Worm (Caenorhabditis elegans) whole organism, mixed stage, embryonic: ENCODE data around the gene prp-38.

Source experiments
- ham-2 ChIP-seq: fragments of 200-800 bp; sonication (Bioruptor generic); optimal IDR thresholded peaks from 2 replicates; lab custom pipeline; 2018; ENCODE audit warnings: mild to moderate bottlenecking, missing genetic modification characterization, missing compliant biosample characterization
- lin-13 ChIP-seq: fragments of 150-350 bp; optimal IDR thresholded peaks from 2 replicates; lab custom pipeline; 2014; ENCODE audit warnings: missing biosample characterization, missing genetic modification characterization
- nhr-237 ChIP-seq: fragments of 150-350 bp; optimal IDR thresholded peaks from 2 replicates; lab custom pipeline; 2014; ENCODE audit warnings: missing biosample characterization, missing genetic modification characterization
- sem-2 ChIP-seq: fragments of 200-800 bp; sonication (Bioruptor generic); optimal IDR thresholded peaks from 2 replicates; lab custom pipeline; 2018; ENCODE audit warnings: mild to moderate bottlenecking, missing genetic modification characterization, missing compliant biosample characterization
- snpc-4 ChIP-seq: fragments of 150-350 bp; optimal IDR thresholded peaks from 2 replicates; lab custom pipeline; 2014; ENCODE audit warnings: missing biosample characterization, missing genetic modification characterization

Gene prp-38

ce11 chrV:10756698-10757097, 49.1 kb downstream of the prp-38 start, which contains the start of gene irld-6:
irld-6 (minus strand) TSS chrV:10756798.
- TF ChIP-seq sem-2 (GFP tag; lab: Kevin White, UChicago), result no peak
- no peak for TF ChIP-seq ham-2
- no peak for TF ChIP-seq nhr-237 (tag; lab: Kevin White, UChicago)
- TF ChIP-seq snpc-4 (tag; lab: Kevin White, UChicago), result no peak
- TF ChIP-seq lin-13 (tag; lab: Kevin White, UChicago), result no peak
